Worm (Caenorhabditis elegans): Measurements from ENCODE around the gene nhr-136.

ce11 chrV:12059719-12060118 is 47.2 kb upstream of the nhr-136 start, which contains the start of gene R07B7.2:
- TF ChIP-seq ztf-23 (GFP tag; IDR thresholded peaks at IDR 0.05) (no peak), ref-1 (GFP tag; conservative IDR thresholded peaks at IDR 0.05) (no peak), cog-1 (tag; optimal IDR thresholded peaks at IDR 0.05) (no peak), ztf-29 (GFP tag; IDR thresholded peaks at IDR 0.05) (no peak), klf-2 (GFP tag; conservative IDR thresholded peaks at IDR 0.05) (no peak), flt-1 (GFP tag; IDR thresholded peaks at IDR 0.05) (no peak), T22C8.4 (GFP tag; IDR thresholded peaks at IDR 0.05) (no peak), tab-1 (GFP tag; IDR thresholded peaks at IDR 0.05) (no peak), med-1 (GFP tag; optimal IDR thresholded peaks at IDR 0.05; ENCODE audit: insufficient read depth) (no peak)

Measured in whole organism, midembryonic.